Fruit fly (Drosophila melanogaster) whole organism, adult: ENCODE data around the gene MetRS-m.
A peak's percentile ranks its signal among the peaks of the same experiment; 100 is the strongest.

Experiments used
- CG14711 ChIP-seq: fragments of 200-800 bp; sonication (Bioruptor generic); optimal IDR thresholded peaks from 2 replicates; lab custom pipeline; 2018; ENCODE audit warnings: missing biosample characterization, mild to moderate bottlenecking, missing genetic modification characterization, moderate library complexity
- kay ChIP-seq: fragments of 200-800 bp; sonication (Bioruptor generic); peaks from one replicate; lab custom pipeline; 2016; ENCODE audit warnings: missing biosample characterization, missing genetic modification characterization, borderline replicate concordance
- ovo ChIP-seq: fragments of 200-800 bp; sonication (Bioruptor generic); optimal IDR thresholded peaks from 2 replicates; lab custom pipeline; 2016; ENCODE audit warnings: missing biosample characterization, missing genetic modification characterization

- TF ChIP-seq kay (GFP tag; lab: Kevin White, UChicago) (no peak), CG14711 (tag; lab: Kevin White, UChicago) (no peak), ovo (peak; percentile 77)
Observed at dm6 chr3R:14298078-14298896, 38.5 kb upstream of the MetRS-m start.
